Fruit fly (Drosophila melanogaster) whole organism, embryonic: ENCODE data around the gene CG11970.
A peak's percentile ranks its signal among the peaks of the same experiment; 100 is the strongest.

ENCODE experiments used
- B-H1 ChIP-seq: fragments of 200-800 bp; sonication (Bioruptor generic); IDR thresholded peaks from 3 replicates; pipeline ENCODE4 v1.3.6; 2022; ENCODE audit warnings: missing biosample characterization, missing genetic modification characterization
- Bdp1 ChIP-seq: fragments of 200-800 bp; sonication (Bioruptor generic); optimal IDR thresholded peaks from 3 replicates; lab custom pipeline; 2016; ENCODE audit warnings: missing biosample characterization, missing genetic modification characterization
- Bgb ChIP-seq: fragments of 200-800 bp; sonication (Bioruptor generic); IDR thresholded peaks from 2 replicates; pipeline ENCODE4 v1.3.6; 2022; ENCODE audit warnings: missing biosample characterization, missing genetic modification characterization; ENCODE audit not compliant: partially characterized antibody
- Blimp-1 ChIP-seq: fragments of 200-800 bp; sonication (Bioruptor generic); optimal IDR thresholded peaks from 3 replicates; lab custom pipeline; 2018; ENCODE audit warnings: missing biosample characterization, missing genetic modification characterization, mild to moderate bottlenecking, moderate library complexity, missing genetic modification reagents
- CG10979 ChIP-seq: fragments of 200-800 bp; sonication (Bioruptor generic); optimal IDR thresholded peaks from 2 replicates; lab custom pipeline; 2018; ENCODE audit warnings: missing biosample characterization, mild to moderate bottlenecking, missing genetic modification characterization, moderate library complexity
- CG11456 ChIP-seq: fragments of 200-800 bp; sonication (Bioruptor generic); IDR thresholded peaks from 3 replicates; pipeline ENCODE4 v1.3.6; 2022; ENCODE audit warnings: missing biosample characterization, missing genetic modification characterization
- CG11560 ChIP-seq: fragments of 200-800 bp; sonication (Bioruptor generic); IDR thresholded peaks from 3 replicates; pipeline ENCODE4 v1.3.6; 2022; ENCODE audit warnings: missing biosample characterization, missing genetic modification characterization
- CG12071 ChIP-seq: fragments of 200-800 bp; sonication (Bioruptor generic); optimal IDR thresholded peaks from 3 replicates; lab custom pipeline; 2018; ENCODE audit warnings: missing biosample characterization, mild to moderate bottlenecking, missing genetic modification characterization
- CG15601 ChIP-seq: fragments of 200-800 bp; sonication (Bioruptor generic); optimal IDR thresholded peaks from 3 replicates; lab custom pipeline; 2019; ENCODE audit warnings: missing biosample characterization, mild to moderate bottlenecking, missing genetic modification characterization, moderate library complexity
- CG16815 ChIP-seq: fragments of 200-800 bp; sonication (Bioruptor generic); optimal IDR thresholded peaks from 3 replicates; lab custom pipeline; 2017; ENCODE audit warnings: missing biosample characterization, mild to moderate bottlenecking, missing genetic modification characterization
- CG17186 ChIP-seq: fragments of 200-800 bp; sonication (Bioruptor generic); optimal IDR thresholded peaks from 3 replicates; lab custom pipeline; 2017; ENCODE audit warnings: missing biosample characterization, missing genetic modification reagents, missing genetic modification characterization
- CG2116 ChIP-seq: fragments of 200-800 bp; sonication (Bioruptor generic); optimal IDR thresholded peaks from 3 replicates; lab custom pipeline; 2018; ENCODE audit warnings: missing biosample characterization, mild to moderate bottlenecking, missing genetic modification characterization
- CG30403 ChIP-seq: fragments of 200-800 bp; sonication (Bioruptor generic); optimal IDR thresholded peaks from 3 replicates; lab custom pipeline; 2016; ENCODE audit warnings: missing biosample characterization, missing genetic modification characterization
- CG31441 ChIP-seq: fragments of 200-800 bp; sonication (Bioruptor generic); IDR thresholded peaks from 2 replicates; pipeline ENCODE4 v1.3.6; 2022; ENCODE audit warnings: missing biosample characterization, missing genetic modification characterization
- CG3838 ChIP-seq: fragments of 200-800 bp; sonication (Bioruptor generic); optimal IDR thresholded peaks from 3 replicates; lab custom pipeline; 2016; ENCODE audit warnings: missing biosample characterization, missing genetic modification characterization
- CG4404 ChIP-seq: fragments of 200-800 bp; sonication (Bioruptor generic); IDR thresholded peaks from 2 replicates; pipeline ENCODE4 v1.3.6; 2022; ENCODE audit warnings: missing biosample characterization, missing genetic modification characterization
- CG4617 ChIP-seq: fragments of 200-800 bp; sonication (Bioruptor generic); optimal IDR thresholded peaks from 3 replicates; lab custom pipeline; 2016; ENCODE audit warnings: missing biosample characterization, missing genetic modification characterization, borderline replicate concordance
- CG7786 ChIP-seq: fragments of 200-800 bp; sonication (Bioruptor generic); optimal IDR thresholded peaks from 2 replicates; lab custom pipeline; 2016; ENCODE audit warnings: missing biosample characterization, missing genetic modification characterization
- CrebB ChIP-seq: fragments of 200-800 bp; sonication (Bioruptor generic); optimal IDR thresholded peaks from 3 replicates; lab custom pipeline; 2018; ENCODE audit warnings: missing biosample characterization, mild to moderate bottlenecking, missing genetic modification characterization
- Deaf1 ChIP-seq: fragments of 200-800 bp; optimal IDR thresholded peaks from 3 replicates; lab custom pipeline; 2019; ENCODE audit warnings: missing biosample characterization, mild to moderate bottlenecking, missing genetic modification characterization, moderate library complexity
- Dfd ChIP-seq, 2 experiments: fragments of >200 bp; optimal IDR thresholded peaks; 2 replicates each; lab custom pipeline; 2017; ENCODE audit warnings: missing biosample characterization in 2 of 2, missing genetic modification characterization in 2 of 2
- Dp ChIP-seq: fragments of 200-800 bp; sonication (Bioruptor generic); optimal IDR thresholded peaks from 2 replicates; lab custom pipeline; 2018; ENCODE audit warnings: missing biosample characterization, mild to moderate bottlenecking, missing genetic modification characterization, moderate library complexity
- Eip74EF ChIP-seq, 2 experiments: fragments of 200-800 bp in 1 of 2; fragments of >200 bp in 1 of 2; sonication (Bioruptor generic) in 1 of 2; optimal IDR thresholded peaks; 2 replicates each; lab custom pipeline; 2017 to 2019; ENCODE audit warnings: missing biosample characterization in 2 of 2, missing genetic modification characterization in 2 of 2, mild to moderate bottlenecking in 1 of 2, moderate library complexity in 1 of 2
- Ets65A ChIP-seq: fragments of 200-800 bp; sonication (Bioruptor generic); peaks from one replicate; lab custom pipeline; 2016; ENCODE audit warnings: missing biosample characterization, missing genetic modification characterization
- Gug ChIP-seq: fragments of 200-800 bp; sonication (Bioruptor generic); IDR thresholded peaks from 4 replicates; pipeline ENCODE4 v1.3.6; 2022; ENCODE audit warnings: missing biosample characterization, missing genetic modification characterization
- HHEX ChIP-seq: fragments of 200-800 bp; sonication (Bioruptor generic); optimal IDR thresholded peaks from 3 replicates; lab custom pipeline; 2017; ENCODE audit warnings: missing biosample characterization, mild to moderate bottlenecking, missing genetic modification characterization, missing genetic modification reagents
- HmgZ ChIP-seq: fragments of 200-800 bp; sonication (Bioruptor generic); optimal IDR thresholded peaks from 2 replicates; lab custom pipeline; 2018; ENCODE audit warnings: missing biosample characterization, mild to moderate bottlenecking, missing genetic modification characterization
- Jarid2 ChIP-seq: fragments of 200-800 bp; sonication (Bioruptor generic); optimal IDR thresholded peaks from 3 replicates; lab custom pipeline; 2017; ENCODE audit warnings: mild to moderate bottlenecking, missing biosample characterization, missing genetic modification reagents, missing genetic modification characterization
- Lhr ChIP-seq: fragments of 200-800 bp; sonication (Bioruptor generic); optimal IDR thresholded peaks from 3 replicates; lab custom pipeline; 2017; ENCODE audit warnings: mild to moderate bottlenecking, missing biosample characterization, missing genetic modification reagents, missing genetic modification characterization
- Mad ChIP-seq: fragments of 200-800 bp; sonication (Bioruptor generic); optimal IDR thresholded peaks from 2 replicates; lab custom pipeline; 2016; ENCODE audit warnings: missing biosample characterization, missing genetic modification characterization
- Ptx1 ChIP-seq: fragments of 200-800 bp; sonication (Bioruptor generic); IDR thresholded peaks from 2 replicates; pipeline ENCODE4 v1.3.6; 2022; ENCODE audit warnings: missing biosample characterization, missing genetic modification characterization
- Side ChIP-seq: fragments of 200-800 bp; sonication (Bioruptor generic); optimal IDR thresholded peaks from 2 replicates; lab custom pipeline; 2016; ENCODE audit warnings: missing biosample characterization, missing genetic modification characterization
- ara ChIP-seq: fragments of 200-800 bp; sonication (Bioruptor generic); IDR thresholded peaks from 2 replicates; pipeline ENCODE4 v1.3.6; 2022; ENCODE audit warnings: missing biosample characterization, missing genetic modification characterization
- bsh ChIP-seq, 2 experiments: fragments of 200-800 bp; sonication (Bioruptor generic); optimal IDR thresholded peaks; 2 replicates each; lab custom pipeline; 2017 to 2018; ENCODE audit warnings: mild to moderate bottlenecking in 2 of 2, missing biosample characterization in 2 of 2, missing genetic modification characterization in 2 of 2, moderate library complexity in 1 of 2
- chinmo ChIP-seq: fragments of 200-800 bp; sonication (Bioruptor generic); IDR thresholded peaks from 4 replicates; pipeline ENCODE4 v1.3.6; 2022; ENCODE audit warnings: missing biosample characterization, missing genetic modification characterization; ENCODE audit not compliant: partially characterized antibody
- emc ChIP-seq: fragments of 200-800 bp; sonication (Bioruptor generic); optimal IDR thresholded peaks from 2 replicates; lab custom pipeline; 2016; ENCODE audit warnings: missing biosample characterization, missing genetic modification characterization
- fru ChIP-seq: fragments of >200 bp; optimal IDR thresholded peaks from 2 replicates; lab custom pipeline; 2017
- gt ChIP-seq: fragments of 200-800 bp; sonication (Bioruptor generic); IDR thresholded peaks from 2 replicates; pipeline ENCODE4 v1.3.6; 2022; ENCODE audit warnings: missing biosample characterization, missing genetic modification characterization
- jumu ChIP-seq: fragments of 200-800 bp; sonication (Bioruptor generic); optimal IDR thresholded peaks from 3 replicates; lab custom pipeline; 2016; ENCODE audit warnings: missing biosample characterization, missing genetic modification characterization
- klu ChIP-seq: fragments of 200-800 bp; sonication (Bioruptor generic); IDR thresholded peaks from 2 replicates; pipeline ENCODE4 v1.3.6; 2022; ENCODE audit warnings: missing biosample characterization, missing genetic modification characterization
- lmd ChIP-seq: fragments of 200-800 bp; sonication (Bioruptor generic); IDR thresholded peaks from 2 replicates; pipeline ENCODE4 v1.3.6; 2022; ENCODE audit warnings: missing biosample characterization, missing genetic modification characterization
- repo ChIP-seq: fragments of 200-800 bp; sonication (Bioruptor generic); optimal IDR thresholded peaks from 2 replicates; lab custom pipeline; 2016; ENCODE audit warnings: missing biosample characterization, missing genetic modification characterization
- salm ChIP-seq: fragments of 200-800 bp; sonication (Bioruptor generic); optimal IDR thresholded peaks from 2 replicates; lab custom pipeline; 2018; ENCODE audit warnings: missing biosample characterization, mild to moderate bottlenecking, missing genetic modification characterization
- scrt ChIP-seq: fragments of 200-800 bp; sonication (Bioruptor generic); optimal IDR thresholded peaks from 2 replicates; lab custom pipeline; 2018; ENCODE audit warnings: missing biosample characterization, mild to moderate bottlenecking, missing genetic modification characterization, moderate library complexity
- slbo ChIP-seq: fragments of 200-800 bp; sonication (Bioruptor generic); IDR thresholded peaks from 2 replicates; pipeline ENCODE4 v1.3.6; 2022; ENCODE audit warnings: missing biosample characterization, missing genetic modification characterization
- so ChIP-seq: fragments of 200-800 bp; sonication (Bioruptor generic); IDR thresholded peaks from 3 replicates; pipeline ENCODE4 v1.3.6; 2022; ENCODE audit warnings: missing biosample characterization, missing genetic modification characterization
- sqz ChIP-seq: fragments of 200-800 bp; sonication (Bioruptor generic); optimal IDR thresholded peaks from 3 replicates; lab custom pipeline; 2018; ENCODE audit warnings: missing biosample characterization, mild to moderate bottlenecking, missing genetic modification characterization
- stwl ChIP-seq: fragments of 200-800 bp; sonication (Bioruptor generic); optimal IDR thresholded peaks from 3 replicates; lab custom pipeline; 2018; ENCODE audit warnings: missing biosample characterization, mild to moderate bottlenecking, missing genetic modification characterization, moderate library complexity
- tap ChIP-seq: fragments of 200-800 bp; optimal IDR thresholded peaks from 3 replicates; lab custom pipeline; 2019; ENCODE audit warnings: missing biosample characterization, mild to moderate bottlenecking, missing genetic modification characterization, moderate library complexity
- toy ChIP-seq: fragments of 200-800 bp; sonication (Bioruptor generic); IDR thresholded peaks from 2 replicates; pipeline ENCODE4 v1.3.6; 2022; ENCODE audit warnings: missing biosample characterization, missing genetic modification characterization
- ttk ChIP-seq: fragments of 200-800 bp; sonication (Bioruptor generic); IDR thresholded peaks from 2 replicates; pipeline ENCODE4 v2.1.2; 2022; ENCODE audit warnings: missing biosample characterization, missing genetic modification characterization

CG11970 gene

DNA sequence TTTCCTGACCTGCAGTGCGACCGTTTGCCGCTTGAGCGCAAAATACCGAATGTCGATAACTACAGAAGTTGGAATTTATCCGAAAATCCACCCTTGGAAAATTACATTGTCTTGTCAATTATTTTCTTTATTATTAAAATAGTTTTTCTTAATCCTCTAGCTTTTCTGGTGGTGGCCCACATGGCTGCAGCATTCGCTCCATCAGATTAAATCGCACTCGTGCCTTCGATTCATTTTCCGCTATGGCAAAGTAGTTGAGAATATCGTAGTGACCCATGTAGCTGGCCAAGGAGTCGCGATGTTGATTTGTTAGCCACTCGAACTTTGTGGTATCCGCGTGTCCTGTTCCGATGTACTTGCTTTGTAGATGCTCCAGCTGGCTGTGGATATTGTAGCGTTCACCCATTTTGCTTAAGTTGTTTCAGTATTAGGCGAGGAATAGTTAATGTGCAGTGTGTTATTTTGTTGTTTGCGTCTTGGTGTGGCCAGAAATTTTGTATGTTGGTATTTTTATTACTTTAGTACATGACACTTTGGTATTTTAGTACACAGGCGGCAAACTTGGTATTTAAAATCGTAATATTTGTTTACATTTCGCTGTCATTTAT is 30.4 kb downstream of the CG11970 start, which contains the start of the genes Kcmf1, Sf3b5 and CG11986 (continued):
- TF ChIP-seq CG4617, result peak; percentile 74
- TF ChIP-seq Jarid2 (GFP tag; lab: Kevin White, UChicago), result no peak
- TF ChIP-seq CG11560 (tag; lab: Robert Waterston, UW), result no peak
- TF ChIP-seq HHEX (GFP tag; lab: Kevin White, UChicago), result no peak
- no peak for TF ChIP-seq scrt (GFP tag; lab: Kevin White, UChicago)
- no peak for TF ChIP-seq ara (GFP tag; lab: Robert Waterston, UW)
- TF ChIP-seq CG10979 (tag; lab: Kevin White, UChicago), result no peak
- TF ChIP-seq fru (lab: Kevin White, UChicago), result no peak
- no peak for TF ChIP-seq klu (GFP tag; lab: Robert Waterston, UW)
- no peak for TF ChIP-seq bsh (GFP tag; optimal IDR thresholded peaks at IDR 0.05; lab: Kevin White, UChicago)
- no peak for TF ChIP-seq CG16815 (GFP tag; lab: Kevin White, UChicago)
- TF ChIP-seq toy (GFP tag; lab: Robert Waterston, UW), result no peak
- TF ChIP-seq tap (tag; lab: Kevin White, UChicago), result no peak
- no peak for TF ChIP-seq CG3838
- peak; percentile 8; the same call in 1 of the 2 replicates for TF ChIP-seq Bgb (GFP tag; lab: Robert Waterston, UW)
- TF ChIP-seq chinmo, result no peak
- no peak for TF ChIP-seq Eip74EF (GFP tag; optimal IDR thresholded peaks at IDR 0.05; lab: Kevin White, UChicago)
- TF ChIP-seq B-H1, result no peak
- TF ChIP-seq Side (GFP tag; lab: Kevin White, UChicago), result no peak
- TF ChIP-seq Dp (GFP tag; lab: Kevin White, UChicago), result peak; percentile 10
- no peak for TF ChIP-seq Deaf1
- TF ChIP-seq CG4404 (GFP tag; lab: Robert Waterston, UW), result no peak
- no peak for TF ChIP-seq CG30403 (GFP tag; lab: Kevin White, UChicago)
- TF ChIP-seq gt, result no peak
- no peak for TF ChIP-seq Blimp-1 (GFP tag; lab: Kevin White, UChicago)
- TF ChIP-seq repo (GFP tag; lab: Kevin White, UChicago), result no peak
- TF ChIP-seq jumu (GFP tag; lab: Kevin White, UChicago), result no peak
- TF ChIP-seq CG11456 (GFP tag; lab: Robert Waterston, UW), result no peak
- no peak for TF ChIP-seq salm (tag; lab: Kevin White, UChicago)
- peak; percentile 1 for TF ChIP-seq Ets65A (GFP tag; lab: Kevin White, UChicago)
- no peak for TF ChIP-seq Gug (GFP tag; lab: Robert Waterston, UW)
- TF ChIP-seq stwl (tag; lab: Kevin White, UChicago), result peak; percentile 5
- TF ChIP-seq Dfd (GFP tag; optimal IDR thresholded peaks at IDR 0.05; lab: Kevin White, UChicago), result no peak
- TF ChIP-seq CG12071, result no peak
- TF ChIP-seq emc, result no peak
- no peak for TF ChIP-seq CG7786 (GFP tag; lab: Kevin White, UChicago)
- TF ChIP-seq sqz (GFP tag; lab: Kevin White, UChicago), result no peak
- no peak for TF ChIP-seq Ptx1 (GFP tag; lab: Robert Waterston, UW)
- TF ChIP-seq lmd (GFP tag; lab: Robert Waterston, UW), result no peak
- no peak for TF ChIP-seq Bdp1 (GFP tag; lab: Kevin White, UChicago)
- TF ChIP-seq CG15601 (tag; lab: Kevin White, UChicago), result no peak
- no peak for TF ChIP-seq CrebB
- TF ChIP-seq ttk (GFP tag; lab: Robert Waterston, UW), result no peak
- TF ChIP-seq so (GFP tag; lab: Robert Waterston, UW), result no peak
- no peak for TF ChIP-seq HmgZ (tag; lab: Kevin White, UChicago)
- TF ChIP-seq Mad (GFP tag; lab: Kevin White, UChicago), result no peak
- TF ChIP-seq CG31441 (GFP tag; lab: Robert Waterston, UW), result no peak
- peak; percentile 4 for TF ChIP-seq CG17186 (GFP tag; lab: Kevin White, UChicago)
- TF ChIP-seq slbo, result no peak
- peak; percentile 18 for TF ChIP-seq CG2116 (GFP tag; lab: Kevin White, UChicago)
- no peak for TF ChIP-seq Lhr (GFP tag; lab: Kevin White, UChicago)
